2 fruit fly cellular contexts compared by ENCODE assay signal in genomic region chr3R:23363515-23364124, dm6.
TF ChIP-seq lines count a peak whose summit lies in the region.

TSS of gene CG4408 (minus strand) at chr3R:23363574.

TF ChIP-seq in whole organism, embryonic, 481 proteins besides CTCF, POLR2A, EP300 and RAD21 (continued from another document and continues in another):
- 0 out of 2 replicates have a peak, but pooled peaks have one; percentile 23 for TF ChIP-seq onecut (GFP tag; IDR thresholded peaks at IDR 0.05; lab: Robert Waterston, UW)
- TF ChIP-seq CG15696 (tag; optimal IDR thresholded peaks at IDR 0.05; lab: Kevin White, UChicago): peak; percentile 0
- no peak for TF ChIP-seq CG4820 (GFP tag; optimal IDR thresholded peaks at IDR 0.05; lab: Kevin White, UChicago)
- no peak for TF ChIP-seq CG7928 (GFP tag; optimal IDR thresholded peaks at IDR 0.05; lab: Kevin White, UChicago)
- TF ChIP-seq bigmax (GFP tag; optimal IDR thresholded peaks at IDR 0.05; lab: Kevin White, UChicago): no peak
- no peak for TF ChIP-seq CG12299 (tag; optimal IDR thresholded peaks at IDR 0.05; lab: Kevin White, UChicago)
- no peak for TF ChIP-seq Oaz (GFP tag; IDR thresholded peaks at IDR 0.05; lab: Robert Waterston, UW)
- no peak for TF ChIP-seq cg (GFP tag; optimal IDR thresholded peaks at IDR 0.05; lab: Kevin White, UChicago)
- no peak for TF ChIP-seq CG17385 (GFP tag; optimal IDR thresholded peaks at IDR 0.05; lab: Kevin White, UChicago)
- no peak for TF ChIP-seq kni (GFP tag; optimal IDR thresholded peaks at IDR 0.05; lab: Kevin White, UChicago)
- TF ChIP-seq Antp (GFP tag; optimal IDR thresholded peaks at IDR 0.05; lab: Kevin White, UChicago): no peak
- no peak for TF ChIP-seq Kr (GFP tag; optimal IDR thresholded peaks at IDR 0.05; lab: Kevin White, UChicago)
- no peak for TF ChIP-seq p53 (GFP tag; optimal IDR thresholded peaks at IDR 0.05; lab: Kevin White, UChicago)
- TF ChIP-seq Spps (tag; optimal IDR thresholded peaks at IDR 0.05; lab: Kevin White, UChicago): no peak
- TF ChIP-seq Lim3 (GFP tag; IDR thresholded peaks at IDR 0.05; lab: Robert Waterston, UW): no peak
- no peak for TF ChIP-seq CG7987 (GFP tag; optimal IDR thresholded peaks at IDR 0.05; lab: Kevin White, UChicago)
- TF ChIP-seq CG34376 (GFP tag; optimal IDR thresholded peaks at IDR 0.05; lab: Kevin White, UChicago): no peak
- TF ChIP-seq CG4707 (GFP tag; optimal IDR thresholded peaks at IDR 0.05; lab: Kevin White, UChicago): no peak
- TF ChIP-seq ttk (GFP tag; IDR thresholded peaks at IDR 0.05; lab: Robert Waterston, UW): no peak
- TF ChIP-seq lbe (GFP tag; optimal IDR thresholded peaks at IDR 0.05; lab: Kevin White, UChicago): peak; percentile 86
- TF ChIP-seq CG34224 (GFP tag; IDR thresholded peaks at IDR 0.05; lab: Robert Waterston, UW; ENCODE audit: partially characterized antibody): no peak
- no peak for TF ChIP-seq CG12744 (GFP tag; optimal IDR thresholded peaks at IDR 0.05; lab: Kevin White, UChicago)
- peak; percentile 3 for TF ChIP-seq CG14710 (tag; optimal IDR thresholded peaks at IDR 0.05; lab: Kevin White, UChicago)
- TF ChIP-seq Ssrp (tag; optimal IDR thresholded peaks at IDR 0.05; lab: Kevin White, UChicago): no peak
- no peak for TF ChIP-seq CG11247 (GFP tag; IDR thresholded peaks at IDR 0.05; lab: Robert Waterston, UW)
- 0 out of 2 replicates have a peak, but pooled peaks have one; percentile 11 for TF ChIP-seq esg (GFP tag; conservative IDR thresholded peaks at IDR 0.05; lab: Robert Waterston, UW)
- TF ChIP-seq ac (GFP tag; optimal IDR thresholded peaks at IDR 0.05; lab: Kevin White, UChicago): no peak
- no peak for TF ChIP-seq Hand (GFP tag; optimal IDR thresholded peaks at IDR 0.05; lab: Kevin White, UChicago)
- no peak for TF ChIP-seq mld (GFP tag; IDR thresholded peaks at IDR 0.05; lab: Robert Waterston, UW; ENCODE audit: partially characterized antibody)
- no peak for TF ChIP-seq CG16779 (GFP tag; IDR thresholded peaks at IDR 0.05; lab: Robert Waterston, UW)
- peak; percentile 7 for TF ChIP-seq Dip3 (GFP tag; optimal IDR thresholded peaks at IDR 0.05; lab: Kevin White, UChicago)
- no peak for TF ChIP-seq zfh1 (GFP tag; IDR thresholded peaks at IDR 0.05; lab: Robert Waterston, UW)
- TF ChIP-seq CG14050 (GFP tag; IDR thresholded peaks at IDR 0.05; lab: Robert Waterston, UW): no peak
- TF ChIP-seq danr (GFP tag; IDR thresholded peaks at IDR 0.05; lab: Robert Waterston, UW): no peak
- no peak for TF ChIP-seq da (GFP tag; optimal IDR thresholded peaks at IDR 0.05; lab: Kevin White, UChicago)
- TF ChIP-seq Vsx1 (GFP tag; optimal IDR thresholded peaks at IDR 0.05; lab: Kevin White, UChicago): no peak
- TF ChIP-seq org-1 (GFP tag; optimal IDR thresholded peaks at IDR 0.05; lab: Kevin White, UChicago): no peak
- no peak for TF ChIP-seq CG10462 (GFP tag; optimal IDR thresholded peaks at IDR 0.05; lab: Kevin White, UChicago)
- TF ChIP-seq CG9727 (GFP tag; optimal IDR thresholded peaks at IDR 0.05; lab: Kevin White, UChicago): peak; percentile 36
- 0 out of 3 replicates have a peak, but pooled peaks have one; percentile 16 for TF ChIP-seq dysf (GFP tag; IDR thresholded peaks at IDR 0.05; lab: Robert Waterston, UW)
- TF ChIP-seq abd-A (tag; optimal IDR thresholded peaks at IDR 0.05; lab: Kevin White, UChicago): no peak
- TF ChIP-seq CG11695 (GFP tag; IDR thresholded peaks at IDR 0.05; lab: Robert Waterston, UW): 0 out of 3 replicates have a peak, but pooled peaks have one; percentile 10
- TF ChIP-seq yki (optimal IDR thresholded peaks at IDR 0.05; lab: Kevin White, UChicago): no peak
- TF ChIP-seq CG13287 (GFP tag; IDR thresholded peaks at IDR 0.05; lab: Robert Waterston, UW; ENCODE audit: partially characterized antibody): no peak
- TF ChIP-seq CG3163 (GFP tag; optimal IDR thresholded peaks at IDR 0.05; lab: Kevin White, UChicago): no peak
- no peak for TF ChIP-seq MESR4 (GFP tag; optimal IDR thresholded peaks at IDR 0.05; lab: Kevin White, UChicago)
- no peak for TF ChIP-seq corto (GFP tag; optimal IDR thresholded peaks at IDR 0.05; lab: Kevin White, UChicago)
- TF ChIP-seq CG4404 (GFP tag; IDR thresholded peaks at IDR 0.05; lab: Robert Waterston, UW): peak; percentile 21; the same call in 1 of the 2 replicates
- peak; percentile 53 for TF ChIP-seq Meics (GFP tag; optimal IDR thresholded peaks at IDR 0.05; lab: Kevin White, UChicago)
- peak in 1 of 2 experiments; percentile 11 for TF ChIP-seq dpn (GFP tag; optimal IDR thresholded peaks at IDR 0.05; lab: Kevin White, UChicago)
- no peak for TF ChIP-seq BtbVII (GFP tag; optimal IDR thresholded peaks at IDR 0.05; lab: Kevin White, UChicago)
- no peak for TF ChIP-seq sens-2 (GFP tag; IDR thresholded peaks at IDR 0.05; lab: Robert Waterston, UW)
- TF ChIP-seq ash1 (GFP tag; optimal IDR thresholded peaks at IDR 0.05; lab: Kevin White, UChicago): no peak
- TF ChIP-seq repo (GFP tag; optimal IDR thresholded peaks at IDR 0.05; lab: Kevin White, UChicago): no peak
- no peak for TF ChIP-seq CkIIα-i1 (GFP tag; IDR thresholded peaks at IDR 0.05; lab: Robert Waterston, UW)
- no peak for TF ChIP-seq CG14860 (GFP tag; IDR thresholded peaks at IDR 0.05; lab: Robert Waterston, UW; ENCODE audit: partially characterized antibody)
- no peak for TF ChIP-seq CG2875 (GFP tag; optimal IDR thresholded peaks at IDR 0.05; lab: Kevin White, UChicago)
- TF ChIP-seq nmo (GFP tag; optimal IDR thresholded peaks at IDR 0.05; lab: Kevin White, UChicago): peak; percentile 34
- TF ChIP-seq Fer2 (tag; optimal IDR thresholded peaks at IDR 0.05; lab: Kevin White, UChicago): no peak
- peak; percentile 57 for TF ChIP-seq CG7839 (tag; optimal IDR thresholded peaks at IDR 0.05; lab: Kevin White, UChicago)
- peak; percentile 46 for TF ChIP-seq gro (GFP tag; optimal IDR thresholded peaks at IDR 0.05; lab: Kevin White, UChicago)
- TF ChIP-seq CG4360 (GFP tag; IDR thresholded peaks at IDR 0.05; lab: Robert Waterston, UW): no peak
- TF ChIP-seq CG7372 (GFP tag; IDR thresholded peaks at IDR 0.05; lab: Robert Waterston, UW): no peak
- no peak for TF ChIP-seq CG4282 (GFP tag; optimal IDR thresholded peaks at IDR 0.05; lab: Kevin White, UChicago)
- no peak for TF ChIP-seq Sry-δ (GFP tag; optimal IDR thresholded peaks at IDR 0.05; lab: Kevin White, UChicago)
- TF ChIP-seq jumu (GFP tag; optimal IDR thresholded peaks at IDR 0.05; lab: Kevin White, UChicago): no peak
- no peak for TF ChIP-seq Side (GFP tag; optimal IDR thresholded peaks at IDR 0.05; lab: Kevin White, UChicago)

TF ChIP-seq in whole organism, prepupa, 60 proteins besides CTCF, POLR2A, EP300 and RAD21 (continued from another document):
- peak; percentile 30 for TF ChIP-seq Eip93F (GFP tag; optimal IDR thresholded peaks at IDR 0.05; lab: Kevin White, UChicago)
- TF ChIP-seq Blimp-1 (GFP tag; optimal IDR thresholded peaks at IDR 0.05; lab: Kevin White, UChicago): peak; percentile 71
- TF ChIP-seq pdm3 (GFP tag; optimal IDR thresholded peaks at IDR 0.05; lab: Kevin White, UChicago): peak; percentile 82
- peak; percentile 71 for TF ChIP-seq CG8319 (GFP tag; optimal IDR thresholded peaks at IDR 0.05; lab: Kevin White, UChicago)
- TF ChIP-seq CG7368 (GFP tag; optimal IDR thresholded peaks at IDR 0.05; lab: Kevin White, UChicago): peak; percentile 75
- peak; percentile 69 for TF ChIP-seq Sox15 (GFP tag; optimal IDR thresholded peaks at IDR 0.05; lab: Kevin White, UChicago)
- TF ChIP-seq Lpt (GFP tag; optimal IDR thresholded peaks at IDR 0.05; lab: Kevin White, UChicago): peak; percentile 41
- TF ChIP-seq vri (GFP tag; optimal IDR thresholded peaks at IDR 0.05; lab: Kevin White, UChicago): peak; percentile 89
- peak; percentile 16 to 37 for TF ChIP-seq salr (GFP tag; optimal IDR thresholded peaks at IDR 0.05; lab: Kevin White, UChicago)
